Worm (Caenorhabditis elegans) whole organism, L4 larva: ENCODE measurements around the gene D2045.8.

Experiments
- R02D3.7 ChIP-seq: fragments of 150-350 bp; sonication (generic microtip); optimal IDR thresholded peaks from 3 replicates; lab custom pipeline; 2014; ENCODE audit warnings: missing biosample characterization, missing genetic modification characterization
- T26A8.4 ChIP-seq: fragments of 200-800 bp; sonication (Bioruptor generic); IDR thresholded peaks from 2 replicates; pipeline ENCODE4 v1.3.6; 2022; ENCODE audit warnings: missing genetic modification characterization, missing compliant biosample characterization
- ceh-20 ChIP-seq: fragments of 200-800 bp; sonication (Bioruptor generic); IDR thresholded peaks from 2 replicates; pipeline ENCODE4 v1.3.6; 2022; ENCODE audit warnings: missing genetic modification reagents, missing genetic modification characterization, missing compliant biosample characterization
- ceh-32 ChIP-seq: sonication (generic microtip); optimal IDR thresholded peaks from 2 replicates; lab custom pipeline; 2016; ENCODE audit warnings: mild to moderate bottlenecking, missing genetic modification characterization, missing compliant biosample characterization; ENCODE audit not compliant: poor library complexity
- cey-2 ChIP-seq: sonication (generic microtip); optimal IDR thresholded peaks from 3 replicates; lab custom pipeline; 2017; ENCODE audit warnings: missing genetic modification characterization, mild to moderate bottlenecking, missing compliant biosample characterization, antibody characterized with exemption, borderline replicate concordance; ENCODE audit not compliant: insufficient read depth
- daf-12 ChIP-seq: fragments of 150-350 bp; optimal IDR thresholded peaks from 2 replicates; lab custom pipeline; 2014; ENCODE audit warnings: missing biosample characterization, missing genetic modification reagents, missing genetic modification characterization
- daf-16 ChIP-seq, 3 experiments: sonication (generic microtip); optimal IDR thresholded peaks; 2 replicates each; lab custom pipeline; 2016 to 2017; ENCODE audit warnings: missing genetic modification characterization in 3 of 3, missing genetic modification reagents in 3 of 3, mild to moderate bottlenecking in 2 of 3, missing compliant biosample characterization in 2 of 3, missing biosample characterization in 1 of 3, moderate library complexity in 1 of 3
- daf-19 ChIP-seq: fragments of 200-800 bp; sonication (Bioruptor generic); conservative IDR thresholded peaks from 2 replicates; pipeline ENCODE4 v1.3.6; 2022; ENCODE audit warnings: missing genetic modification characterization, missing compliant biosample characterization
- dmd-6 ChIP-seq: fragments of 200-800 bp; sonication (Bioruptor generic); IDR thresholded peaks from 2 replicates; pipeline ENCODE4 v1.3.6; 2022; ENCODE audit warnings: missing genetic modification reagents, missing genetic modification characterization, missing compliant biosample characterization
- dpl-1 ChIP-seq: fragments of 150-350 bp; optimal IDR thresholded peaks from 2 replicates; lab custom pipeline; 2014; ENCODE audit warnings: missing biosample characterization, missing genetic modification reagents, missing genetic modification characterization
- dve-1 ChIP-seq: sonication (generic microtip); optimal IDR thresholded peaks from 2 replicates; lab custom pipeline; 2017; ENCODE audit warnings: antibody characterized with exemption, mild to moderate bottlenecking, missing genetic modification characterization, missing compliant biosample characterization; ENCODE audit not compliant: insufficient read depth
- egl-27 ChIP-seq: sonication (generic microtip); optimal IDR thresholded peaks from 3 replicates; lab custom pipeline; 2017; ENCODE audit warnings: missing biosample characterization, missing genetic modification reagents, missing genetic modification characterization
- egl-43 ChIP-seq: fragments of 200-800 bp; sonication (Bioruptor generic); IDR thresholded peaks from 2 replicates; pipeline ENCODE4 v1.3.6; 2022; ENCODE audit warnings: missing genetic modification reagents, missing genetic modification characterization, missing compliant biosample characterization
- hif-1 ChIP-seq, 2 experiments: sonication (generic microtip); optimal IDR thresholded peaks; 2 replicates each; lab custom pipeline; 2016 to 2017; ENCODE audit warnings: missing compliant biosample characterization in 2 of 2, missing genetic modification characterization in 2 of 2, missing genetic modification reagents in 2 of 2, missing genotype in 2 of 2, mild to moderate bottlenecking in 1 of 2
- hlh-11 ChIP-seq: fragments of 200-800 bp; sonication (Bioruptor generic); optimal IDR thresholded peaks from 2 replicates; lab custom pipeline; 2018; ENCODE audit warnings: mild to moderate bottlenecking, missing genetic modification characterization, missing compliant biosample characterization
- hlh-30 ChIP-seq: sonication (generic microtip); optimal IDR thresholded peaks from 2 replicates; lab custom pipeline; 2017; ENCODE audit warnings: antibody characterized with exemption, mild to moderate bottlenecking, missing genetic modification characterization, missing compliant biosample characterization; ENCODE audit not compliant: insufficient read depth
- jun-1 ChIP-seq: fragments of 150-350 bp; optimal IDR thresholded peaks from 2 replicates; lab custom pipeline; 2014; ENCODE audit warnings: missing biosample characterization, missing genetic modification reagents, missing genetic modification characterization
- lim-7 ChIP-seq: fragments of 200-800 bp; sonication (Bioruptor generic); IDR thresholded peaks from 2 replicates; pipeline ENCODE4 v1.3.6; 2022; ENCODE audit warnings: missing genetic modification characterization, missing compliant biosample characterization
- lin-1 ChIP-seq: fragments of 200-800 bp; sonication (Bioruptor generic); IDR thresholded peaks from 2 replicates; pipeline ENCODE4 v1.3.6; 2022; ENCODE audit warnings: missing genetic modification reagents, missing genetic modification characterization, missing compliant biosample characterization
- lin-13 ChIP-seq: fragments of 150-350 bp; optimal IDR thresholded peaks from 2 replicates; lab custom pipeline; 2014; ENCODE audit warnings: missing biosample characterization, missing genetic modification reagents, missing genetic modification characterization
- lin-38 ChIP-seq: fragments of 200-800 bp; sonication (Bioruptor generic); IDR thresholded peaks from 2 replicates; pipeline ENCODE4 v1.3.6; 2022; ENCODE audit warnings: missing genetic modification reagents, missing genetic modification characterization, missing compliant biosample characterization
- lsy-2 ChIP-seq, 2 experiments: fragments of 150-350 bp in 1 of 2; sonication (generic microtip) in 1 of 2; optimal IDR thresholded peaks; 2 replicates each; lab custom pipeline; 2014 to 2017; ENCODE audit warnings: missing biosample characterization in 2 of 2, missing genetic modification characterization in 2 of 2
- mdl-1 ChIP-seq, 2 experiments: fragments of 150-350 bp in 1 of 2; sonication (generic microtip) in 1 of 2; optimal IDR thresholded peaks; 2 replicates each; lab custom pipeline; 2014 to 2017; ENCODE audit warnings: missing biosample characterization in 2 of 2, missing genetic modification characterization in 2 of 2
- mdt-29 ChIP-seq: fragments of 200-800 bp; sonication (Bioruptor generic); IDR thresholded peaks from 2 replicates; pipeline ENCODE4 v1.3.6; 2022; ENCODE audit warnings: missing genetic modification reagents, missing genetic modification characterization, missing compliant biosample characterization
- mep-1 ChIP-seq: fragments of 150-350 bp; sonication (generic microtip); optimal IDR thresholded peaks from 3 replicates; lab custom pipeline; 2014; ENCODE audit warnings: missing biosample characterization, missing genetic modification characterization
- mxl-3 ChIP-seq: fragments of 200-800 bp; sonication (Bioruptor generic); optimal IDR thresholded peaks from 2 replicates; lab custom pipeline; 2018; ENCODE audit warnings: mild to moderate bottlenecking, missing genetic modification characterization, missing compliant biosample characterization
- nhr-102 ChIP-seq: sonication (generic microtip); optimal IDR thresholded peaks from 2 replicates; lab custom pipeline; 2016; ENCODE audit warnings: mild to moderate bottlenecking, missing genetic modification characterization, moderate library complexity, missing compliant biosample characterization
- nhr-111 ChIP-seq: fragments of 200-800 bp; sonication (Bioruptor generic); optimal IDR thresholded peaks from 2 replicates; lab custom pipeline; 2018; ENCODE audit warnings: mild to moderate bottlenecking, missing genetic modification characterization, missing compliant biosample characterization
- nhr-28 ChIP-seq: fragments of 150-350 bp; optimal IDR thresholded peaks from 2 replicates; lab custom pipeline; 2014; ENCODE audit warnings: missing biosample characterization, missing genetic modification characterization
- nhr-41 ChIP-seq: fragments of 200-800 bp; sonication (Bioruptor generic); IDR thresholded peaks from 2 replicates; pipeline ENCODE4 v1.3.6; 2022; ENCODE audit warnings: missing genetic modification reagents, missing genetic modification characterization, missing compliant biosample characterization
- nhr-42 ChIP-seq: fragments of 200-800 bp; sonication (Bioruptor generic); IDR thresholded peaks from 2 replicates; pipeline ENCODE4 v1.3.6; 2022; ENCODE audit warnings: missing genetic modification characterization, missing compliant biosample characterization
- nhr-48 ChIP-seq: sonication (generic microtip); optimal IDR thresholded peaks from 2 replicates; lab custom pipeline; 2016; ENCODE audit warnings: mild to moderate bottlenecking, missing genetic modification characterization, missing compliant biosample characterization
- nhr-6 ChIP-seq: fragments of 150-350 bp; optimal IDR thresholded peaks from 2 replicates; lab custom pipeline; 2014; ENCODE audit warnings: missing biosample characterization, missing genetic modification characterization
- nhr-77 ChIP-seq: fragments of 150-350 bp; optimal IDR thresholded peaks from 2 replicates; lab custom pipeline; 2014; ENCODE audit warnings: missing biosample characterization, missing genetic modification characterization
- php-3 ChIP-seq: fragments of 200-800 bp; sonication (Bioruptor generic); IDR thresholded peaks from 2 replicates; pipeline ENCODE4 v1.3.6; 2022; ENCODE audit warnings: missing genetic modification reagents, missing genetic modification characterization, missing compliant biosample characterization
- pqm-1 ChIP-seq: sonication (generic microtip); optimal IDR thresholded peaks from 2 replicates; lab custom pipeline; 2017; ENCODE audit warnings: missing biosample characterization, missing genetic modification characterization
- rbr-2 ChIP-seq: sonication (generic microtip); optimal IDR thresholded peaks from 2 replicates; lab custom pipeline; 2016; ENCODE audit warnings: missing genotype, missing genetic modification characterization, missing compliant biosample characterization
- tra-1 ChIP-seq: fragments of 200-800 bp; sonication (Bioruptor generic); IDR thresholded peaks from 2 replicates; pipeline ENCODE4 v1.3.6; 2022; ENCODE audit warnings: missing genetic modification reagents, missing genetic modification characterization, missing compliant biosample characterization
- unc-62 ChIP-seq, 3 experiments: fragments of 150-350 bp in 1 of 3; sonication (generic microtip); optimal IDR thresholded peaks in 2 of 3; peaks in 1 of 3; 1 replicate in 1 of 3; 2 replicates in 2 of 3; lab custom pipeline; 2014 to 2017; ENCODE audit warnings: missing biosample characterization in 3 of 3, missing genetic modification characterization in 3 of 3, missing genetic modification reagents in 3 of 3, missing genotype in 1 of 3
- ztf-7 ChIP-seq: fragments of 150-350 bp; optimal IDR thresholded peaks from 2 replicates; lab custom pipeline; 2014; ENCODE audit warnings: missing biosample characterization, missing genetic modification characterization

D2045.8 gene

ce11 chrIII:10527446-10527845, 45.4 kb downstream of the D2045.8 start:
- TF ChIP-seq daf-19 (GFP tag; lab: Robert Waterston, UW) (no peak), unc-62 (GFP tag; optimal IDR thresholded peaks at IDR 0.05 in 1 of 2; lab: Kevin White, UChicago) (peak in 1 of 2 experiments; percentile 53), unc-62 (tag; optimal IDR thresholded peaks at IDR 0.05; lab: Kevin White, UChicago) (no peak), lim-7 (GFP tag; lab: Robert Waterston, UW) (no peak), nhr-42 (0 out of 2 replicates have a peak, but pooled peaks have one; percentile 37), lin-38 (GFP tag; lab: Robert Waterston, UW) (no peak)

ce11 chrIII:10533310-10533709, 51.2 kb downstream of the D2045.8 start:
- TF ChIP-seq jun-1 (peak; percentile 55), mdl-1 (tag; optimal IDR thresholded peaks at IDR 0.05; lab: Kevin White, UChicago) (peak; percentile 10 to 85), hif-1 (tag; optimal IDR thresholded peaks at IDR 0.05; lab: Kevin White, UChicago) (peak in 1 of 2 experiments; percentile 84), ceh-32 (tag; lab: Kevin White, UChicago) (no peak), mep-1 (tag; lab: Kevin White, UChicago) (peak; percentile 55), pqm-1 (tag; lab: Kevin White, UChicago) (peak; percentile 97), nhr-41 (GFP tag; lab: Robert Waterston, UW) (peak; percentile 11; the same call in 1 of the 2 replicates), dve-1 (tag; lab: Kevin White, UChicago) (peak; percentile 86), daf-12 (tag; lab: Kevin White, UChicago) (no peak), nhr-111 (GFP tag; lab: Kevin White, UChicago) (no peak), lsy-2 (tag; optimal IDR thresholded peaks at IDR 0.05; lab: Kevin White, UChicago) (peak in 1 of 2 experiments; percentile 38), egl-27 (tag; lab: Kevin White, UChicago) (no peak), lin-1 (GFP tag; lab: Robert Waterston, UW) (peak; percentile 76), hlh-30 (peak; percentile 85), nhr-102 (tag; lab: Kevin White, UChicago) (peak; percentile 44), mdt-29 (GFP tag; lab: Robert Waterston, UW) (0 out of 2 replicates have a peak, but pooled peaks have one; percentile 40), nhr-28 (tag; lab: Kevin White, UChicago) (peak; percentile 94), nhr-6 (peak; percentile 58), php-3 (GFP tag; lab: Robert Waterston, UW) (peak; percentile 48), ceh-20 (GFP tag; lab: Robert Waterston, UW) (0 out of 2 replicates have a peak, but pooled peaks have one; percentile 17), hlh-11 (tag; lab: Kevin White, UChicago) (peak; percentile 94), lin-13 (GFP tag; lab: Kevin White, UChicago) (peak; percentile 71), mxl-3 (GFP tag; lab: Kevin White, UChicago) (peak; percentile 87), daf-16 (GFP tag; optimal IDR thresholded peaks at IDR 0.05; lab: Kevin White, UChicago) (peak in 1 of 2 experiments; percentile 35), daf-16 (tag; optimal IDR thresholded peaks at IDR 0.05; lab: Kevin White, UChicago) (peak; percentile 87), dpl-1 (GFP tag; lab: Kevin White, UChicago) (peak; percentile 28), nhr-77 (tag; lab: Kevin White, UChicago) (peak; percentile 80), tra-1 (peak; percentile 87), dmd-6 (GFP tag; lab: Robert Waterston, UW) (peak; percentile 94), T26A8.4 (0 out of 2 replicates have a peak, but pooled peaks have one; percentile 33), cey-2 (tag; lab: Kevin White, UChicago) (no peak), nhr-42 (no peak), egl-43 (GFP tag; lab: Robert Waterston, UW) (no peak), ztf-7 (tag; lab: Kevin White, UChicago) (peak; percentile 6), rbr-2 (tag; lab: Kevin White, UChicago) (peak; percentile 7), lin-38 (GFP tag; lab: Robert Waterston, UW) (0 out of 2 replicates have a peak, but pooled peaks have one; percentile 8), nhr-48 (tag; lab: Kevin White, UChicago) (peak; percentile 69), R02D3.7 (tag; lab: Kevin White, UChicago) (no peak), unc-62 (GFP tag; optimal IDR thresholded peaks at IDR 0.05 in 1 of 2; lab: Kevin White, UChicago) (peak; percentile 3 to 98), unc-62 (tag; optimal IDR thresholded peaks at IDR 0.05; lab: Kevin White, UChicago) (no peak)
